Fruit fly (Drosophila melanogaster): ENCODE data around the gene ND-51.
A peak's percentile ranks its signal among the peaks of the same experiment; 100 is the strongest.

ND-51 gene

dm6 chr2L:6050575-6050974, 12.0 kb downstream of the ND-51 start, which contains the start of gene CG9135:
CG9135 (plus strand) TSS chr2L:6050800.
- TF ChIP-seq Crg-1 (GFP tag; optimal IDR thresholded peaks at IDR 0.05) (no peak), tj (GFP tag; optimal IDR thresholded peaks at IDR 0.05) (no peak), bab1 (GFP tag; optimal IDR thresholded peaks at IDR 0.05) (peak; percentile 24)

- TF ChIP-seq tj (GFP tag; optimal IDR thresholded peaks at IDR 0.05) (peak; percentile 84), CG12768 (GFP tag; optimal IDR thresholded peaks at IDR 0.05) (no peak)
Observed at dm6 chr2L:6048542-6048941, 14.0 kb downstream of the ND-51 start, which contains the start of the genes CG34179 and slmo. CG34179 (minus strand) TSS chr2L:6048706. slmo (minus strand) TSS chr2L:6048706.

- TF ChIP-seq CG11617 (GFP tag; optimal IDR thresholded peaks at IDR 0.05) (peak; percentile 35), pad (GFP tag; optimal IDR thresholded peaks at IDR 0.05) (peak; percentile 44), CG33017 (tag; optimal IDR thresholded peaks at IDR 0.05) (no peak), CG7101 (tag; optimal IDR thresholded peaks at IDR 0.05) (peak; percentile 54), Crg-1 (GFP tag; optimal IDR thresholded peaks at IDR 0.05) (no peak), CG1620 (GFP tag; optimal IDR thresholded peaks at IDR 0.05) (peak; percentile 17), toe (GFP tag; optimal IDR thresholded peaks at IDR 0.05) (no peak), tj (GFP tag; optimal IDR thresholded peaks at IDR 0.05) (peak; percentile 25), Hr96 (GFP tag; optimal IDR thresholded peaks at IDR 0.05) (peak; percentile 3), bab1 (GFP tag; optimal IDR thresholded peaks at IDR 0.05) (peak; percentile 72), Clk (GFP tag; optimal IDR thresholded peaks at IDR 0.05) (no peak), CG7045 (GFP tag; optimal IDR thresholded peaks at IDR 0.05) (no peak), CG12768 (GFP tag; optimal IDR thresholded peaks at IDR 0.05) (peak; percentile 32), cnc (optimal IDR thresholded peaks at IDR 0.05) (no peak), kay (GFP tag; ENCODE audit: borderline replicate concordance) (no peak), Mnt (GFP tag; optimal IDR thresholded peaks at IDR 0.05) (peak; percentile 91), cic (GFP tag; optimal IDR thresholded peaks at IDR 0.05) (peak; percentile 2), CG14711 (tag; optimal IDR thresholded peaks at IDR 0.05) (peak; percentile 20), CG5204 (GFP tag; optimal IDR thresholded peaks at IDR 0.05) (no peak), ovo (GFP tag; optimal IDR thresholded peaks at IDR 0.05) (peak; percentile 43)
Observed at dm6 chr2L:6047528-6048160, 14.9 kb downstream of the ND-51 start, which contains the start of gene IPIP. IPIP (plus strand) TSS chr2L:6048002.

dm6 chr2L:6046865-6047264, 15.7 kb downstream of the ND-51 start:
- TF ChIP-seq CG1620 (GFP tag; optimal IDR thresholded peaks at IDR 0.05): no peak
- TF ChIP-seq kay (GFP tag; ENCODE audit: borderline replicate concordance): no peak
- no peak for TF ChIP-seq pad (GFP tag; optimal IDR thresholded peaks at IDR 0.05)
- TF ChIP-seq cic (GFP tag; optimal IDR thresholded peaks at IDR 0.05): no peak
- no peak for TF ChIP-seq Hr96 (GFP tag; optimal IDR thresholded peaks at IDR 0.05)
- TF ChIP-seq CG7045 (GFP tag; optimal IDR thresholded peaks at IDR 0.05): no peak
- TF ChIP-seq ovo (GFP tag; optimal IDR thresholded peaks at IDR 0.05): no peak
- no peak for TF ChIP-seq Mnt (GFP tag; optimal IDR thresholded peaks at IDR 0.05)
- TF ChIP-seq cnc (optimal IDR thresholded peaks at IDR 0.05): no peak
- no peak for TF ChIP-seq CG12768 (GFP tag; optimal IDR thresholded peaks at IDR 0.05)

- TF ChIP-seq CG33017 (tag; optimal IDR thresholded peaks at IDR 0.05): peak; percentile 76
- TF ChIP-seq CG5204 (GFP tag; optimal IDR thresholded peaks at IDR 0.05): no peak
- no peak for TF ChIP-seq cnc (optimal IDR thresholded peaks at IDR 0.05)
- peak; percentile 62 for TF ChIP-seq bab1 (GFP tag; optimal IDR thresholded peaks at IDR 0.05)
- TF ChIP-seq toe (GFP tag; optimal IDR thresholded peaks at IDR 0.05): no peak
- peak; percentile 73 for TF ChIP-seq CG11617 (GFP tag; optimal IDR thresholded peaks at IDR 0.05)
- peak; percentile 97 for TF ChIP-seq tj (GFP tag; optimal IDR thresholded peaks at IDR 0.05)
- TF ChIP-seq Crg-1 (GFP tag; optimal IDR thresholded peaks at IDR 0.05): peak; percentile 89
- TF ChIP-seq Clk (GFP tag; optimal IDR thresholded peaks at IDR 0.05): peak; percentile 12
- no peak for TF ChIP-seq kay (GFP tag; ENCODE audit: borderline replicate concordance)
- peak; percentile 72 for TF ChIP-seq Hr96 (GFP tag; optimal IDR thresholded peaks at IDR 0.05)
- no peak for TF ChIP-seq ovo (GFP tag; optimal IDR thresholded peaks at IDR 0.05)
- TF ChIP-seq CG1620 (GFP tag; optimal IDR thresholded peaks at IDR 0.05): peak; percentile 69
- peak; percentile 85 for TF ChIP-seq CG7101 (tag; optimal IDR thresholded peaks at IDR 0.05)
- TF ChIP-seq cic (GFP tag; optimal IDR thresholded peaks at IDR 0.05): peak; percentile 69
- peak; percentile 85 for TF ChIP-seq Mnt (GFP tag; optimal IDR thresholded peaks at IDR 0.05)
- peak; percentile 62 for TF ChIP-seq CG12768 (GFP tag; optimal IDR thresholded peaks at IDR 0.05)
- peak; percentile 38 for TF ChIP-seq CG7045 (GFP tag; optimal IDR thresholded peaks at IDR 0.05)
- TF ChIP-seq CG14711 (tag; optimal IDR thresholded peaks at IDR 0.05): peak; percentile 75
- peak; percentile 100 for TF ChIP-seq pad (GFP tag; optimal IDR thresholded peaks at IDR 0.05)
Observed at dm6 chr2L:6045972-6046718, 16.4 kb downstream of the ND-51 start, which contains the start of gene Pfas. Pfas (minus strand) TSS chr2L:6046050.

- TF ChIP-seq cic (GFP tag; optimal IDR thresholded peaks at IDR 0.05) (no peak), Hr96 (GFP tag; optimal IDR thresholded peaks at IDR 0.05) (no peak), toe (GFP tag; optimal IDR thresholded peaks at IDR 0.05) (no peak), CG11617 (GFP tag; optimal IDR thresholded peaks at IDR 0.05) (no peak), Crg-1 (GFP tag; optimal IDR thresholded peaks at IDR 0.05) (no peak), CG5204 (GFP tag; optimal IDR thresholded peaks at IDR 0.05) (no peak), cnc (optimal IDR thresholded peaks at IDR 0.05) (no peak)
Observed at dm6 chr2L:6045484-6045883, 17.1 kb downstream of the ND-51 start.
